Worm (Caenorhabditis elegans): ENCODE results near the gene C25F9.13.

C25F9.13 gene

ce11 chrV:19358039-19358438 is 40.7 kb downstream of the C25F9.13 start:
- TF ChIP-seq pbrm-1 (GFP tag; IDR thresholded peaks at IDR 0.05) (no peak), zfh-2 (GFP tag; conservative IDR thresholded peaks at IDR 0.05) (0 out of 2 replicates have a peak, but pooled peaks have one; percentile 39)

- TF ChIP-seq F37B4.10 (GFP tag; IDR thresholded peaks at IDR 0.05) (no peak), B0336.3 (GFP tag; IDR thresholded peaks at IDR 0.05) (no peak), lin-54 (GFP tag; optimal IDR thresholded peaks at IDR 0.05) (no peak), nhr-80 (tag; optimal IDR thresholded peaks at IDR 0.05) (no peak), F23B12.7 (tag; optimal IDR thresholded peaks at IDR 0.05; ENCODE audit: insufficient read depth) (no peak), nfya-2 (GFP tag; IDR thresholded peaks at IDR 0.05) (no peak), unc-130 (GFP tag; optimal IDR thresholded peaks at IDR 0.05) (no peak), xnd-1 (tag; optimal IDR thresholded peaks at IDR 0.05) (no peak), hmg-1.2 (GFP tag; IDR thresholded peaks at IDR 0.05) (no peak), rcor-1 (GFP tag; IDR thresholded peaks at IDR 0.05) (no peak), pbrm-1 (GFP tag; IDR thresholded peaks at IDR 0.05) (no peak), ceh-100 (GFP tag; IDR thresholded peaks at IDR 0.05) (no peak)
Observed at ce11 chrV:19356717-19357116, 42.1 kb downstream of the C25F9.13 start.

ce11 chrV:19355219-19355618 is 43.6 kb downstream of the C25F9.13 start:
- TF ChIP-seq ztf-28 (GFP tag; IDR thresholded peaks at IDR 0.05) (no peak), ZK185.1 (tag; optimal IDR thresholded peaks at IDR 0.05; ENCODE audit: poor library complexity, severe bottlenecking) (no peak), rpc-1 (optimal IDR thresholded peaks at IDR 0.05) (no peak), rpc-1 (tag; optimal IDR thresholded peaks at IDR 0.05) (peak; percentile 56), die-1 (tag; optimal IDR thresholded peaks at IDR 0.05) (no peak), F57A8.1 (GFP tag; optimal IDR thresholded peaks at IDR 0.05) (no peak), nhr-120 (GFP tag; IDR thresholded peaks at IDR 0.05) (0 out of 2 replicates have a peak, but pooled peaks have one; percentile 10), nhr-80 (tag; optimal IDR thresholded peaks at IDR 0.05) (no peak)

ce11 chrV:19354506-19354905 is 44.3 kb downstream of the C25F9.13 start:
- TF ChIP-seq B0035.1 (tag; optimal IDR thresholded peaks at IDR 0.05), result no peak
- no peak for TF ChIP-seq D2030.7 (GFP tag; IDR thresholded peaks at IDR 0.05)

ce11 chrV:19351944-19352343 is 46.8 kb downstream of the C25F9.13 start:
- no peak for TF ChIP-seq pha-4 (tag; optimal IDR thresholded peaks at IDR 0.05)
- no peak for TF ChIP-seq cebp-1 (GFP tag; IDR thresholded peaks at IDR 0.05)
- peak; percentile 6 for TF ChIP-seq cebp-1 (tag; optimal IDR thresholded peaks at IDR 0.05)

Measured in whole organism, young adult.